Worm (Caenorhabditis elegans): ENCODE measurements around the gene C37C3.10.

The C37C3.10 gene

DNA sequence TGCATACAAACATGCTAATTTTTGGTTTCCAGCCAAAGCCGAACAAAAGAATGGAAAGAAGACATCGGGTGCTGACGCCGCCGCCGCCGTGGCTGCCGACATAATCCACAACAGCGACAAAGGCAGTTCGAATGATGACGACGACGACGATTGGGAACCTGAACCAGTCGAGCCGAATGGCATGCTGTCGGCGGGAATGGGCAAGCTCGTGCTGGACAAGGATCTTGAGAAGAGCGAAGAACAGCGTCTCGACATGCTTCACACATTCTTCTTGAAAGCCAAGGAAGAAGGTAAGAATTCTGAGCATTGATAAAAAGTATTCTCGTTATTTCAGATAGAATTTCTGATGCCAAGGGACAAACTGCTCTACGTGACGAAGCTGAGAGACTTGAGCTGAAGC lies 6.2 kb downstream of the C37C3.10 start:
- TF ChIP-seq ceh-39 (tag; optimal IDR thresholded peaks at IDR 0.05) (no peak), unc-120 (tag; optimal IDR thresholded peaks at IDR 0.05; ENCODE audit: poor library complexity, severe bottlenecking) (no peak)

DNA sequence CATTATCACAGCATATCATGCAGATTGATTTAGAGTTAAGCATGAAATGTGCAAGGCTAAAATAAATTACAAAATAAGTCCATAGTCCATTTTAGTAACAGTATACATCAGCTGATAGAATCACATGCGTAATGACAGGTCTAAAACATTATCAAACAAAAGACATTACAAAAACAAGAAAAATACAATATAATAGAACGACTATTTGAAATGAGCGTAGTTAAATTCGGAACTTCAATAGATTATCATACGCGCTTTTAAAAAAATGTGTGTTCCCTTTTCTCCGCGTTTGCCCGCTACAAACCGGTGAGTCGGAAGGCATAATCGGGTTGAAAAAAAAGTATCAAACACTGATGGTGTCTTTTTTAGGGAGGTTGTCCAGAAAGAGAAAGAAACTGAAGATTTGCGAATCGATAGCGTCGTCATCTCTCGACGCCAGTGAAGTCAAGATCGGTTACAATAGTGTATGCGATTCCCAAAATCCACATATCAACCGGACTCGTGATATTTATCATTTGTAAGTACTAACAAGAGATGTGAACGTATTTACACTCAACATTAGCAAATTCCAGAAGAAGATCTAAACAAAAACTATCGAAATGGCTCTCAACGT lies 7.4 kb downstream of the C37C3.10 start, which contains the start of gene C37C3.2:
TSS of gene C37C3.2 (plus strand) at position 563 of the 613 bp plus-strand sequence.
- TF ChIP-seq flh-1 (GFP tag; optimal IDR thresholded peaks at IDR 0.05) (no peak), snpc-4 (tag; optimal IDR thresholded peaks at IDR 0.05) (no peak), ces-1 (GFP tag; optimal IDR thresholded peaks at IDR 0.05) (no peak), ceh-83 (GFP tag; optimal IDR thresholded peaks at IDR 0.05) (no peak), nhr-76 (tag; optimal IDR thresholded peaks at IDR 0.05) (no peak), zip-8 (tag; optimal IDR thresholded peaks at IDR 0.05) (no peak), nhr-2 (tag; optimal IDR thresholded peaks at IDR 0.05) (no peak), pha-4 (tag; optimal IDR thresholded peaks at IDR 0.05) (no peak), ztf-11 (tag; optimal IDR thresholded peaks at IDR 0.05) (no peak)

DNA sequence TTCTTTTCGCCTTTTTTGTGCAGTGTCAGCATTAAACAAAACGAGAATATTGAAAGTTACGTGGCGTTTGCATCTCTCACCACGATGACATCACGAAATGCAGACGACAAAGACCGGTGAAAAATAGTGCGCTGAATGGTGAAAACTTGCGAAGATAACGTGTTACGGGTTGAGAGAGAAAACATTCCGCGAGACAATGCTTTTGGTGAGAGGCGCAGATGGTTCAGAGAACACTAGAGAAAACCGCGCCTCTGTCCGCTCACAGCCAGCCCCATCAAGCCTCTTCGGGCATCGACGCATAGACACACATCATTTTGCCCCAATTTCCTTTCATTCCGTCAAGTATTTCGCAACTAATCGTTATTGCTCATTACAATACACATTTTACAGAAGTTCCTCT lies 8.3 kb downstream of the C37C3.10 start, which contains the start of the genes C37C3.9 and C37C3.18:
TSS of gene C37C3.9 (minus strand) at position 98 of the 400 bp plus-strand sequence.
TSS of gene C37C3.18 (plus strand) at position 391 of the 400 bp plus-strand sequence.
- TF ChIP-seq nhr-237 (tag; optimal IDR thresholded peaks at IDR 0.05) (peak; percentile 49), sptf-1 (tag; optimal IDR thresholded peaks at IDR 0.05) (no peak), nhr-2 (tag; optimal IDR thresholded peaks at IDR 0.05) (no peak), unc-120 (tag; optimal IDR thresholded peaks at IDR 0.05; ENCODE audit: poor library complexity, severe bottlenecking) (peak; percentile 47), mep-1 (tag; optimal IDR thresholded peaks at IDR 0.05) (peak; percentile 58), lsy-2 (tag; optimal IDR thresholded peaks at IDR 0.05) (peak; percentile 51), snpc-4 (tag; optimal IDR thresholded peaks at IDR 0.05) (no peak), tbx-8 (GFP tag; optimal IDR thresholded peaks at IDR 0.05) (no peak), blmp-1 (tag; optimal IDR thresholded peaks at IDR 0.05) (peak; percentile 2), unc-39 (tag; optimal IDR thresholded peaks at IDR 0.05) (no peak), ces-1 (GFP tag; optimal IDR thresholded peaks at IDR 0.05) (peak; percentile 49), unc-62 (GFP tag; optimal IDR thresholded peaks at IDR 0.05) (peak; percentile 46), ham-2 (GFP tag; optimal IDR thresholded peaks at IDR 0.05) (peak; percentile 66), pha-4 (tag; optimal IDR thresholded peaks at IDR 0.05) (peak; percentile 75), lin-32 (GFP tag; optimal IDR thresholded peaks at IDR 0.05) (no peak)

DNA sequence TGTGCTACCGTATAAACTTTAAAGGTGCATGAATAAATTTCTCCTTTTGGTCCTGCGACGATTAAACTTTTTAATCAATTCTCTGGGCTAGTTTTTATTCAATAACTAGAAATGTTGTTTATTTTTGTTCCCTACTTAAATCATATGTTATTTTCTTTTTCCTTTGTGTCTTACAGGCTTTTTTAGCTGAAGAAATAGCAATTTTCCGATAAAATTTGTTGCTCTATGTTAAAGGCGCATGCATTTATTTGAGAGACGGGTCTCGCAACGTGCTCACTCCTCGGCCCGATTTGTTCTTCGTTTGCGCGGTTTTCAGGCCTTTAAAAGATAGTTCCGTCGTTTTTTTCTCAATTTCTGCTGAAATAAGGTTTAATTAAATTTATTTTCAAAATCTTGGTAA lies 9.0 kb downstream of the C37C3.10 start:
- TF ChIP-seq hlh-1 (tag; optimal IDR thresholded peaks at IDR 0.05) (no peak), ces-1 (GFP tag; optimal IDR thresholded peaks at IDR 0.05) (peak; percentile 11), mep-1 (tag; optimal IDR thresholded peaks at IDR 0.05) (peak; percentile 27)

DNA sequence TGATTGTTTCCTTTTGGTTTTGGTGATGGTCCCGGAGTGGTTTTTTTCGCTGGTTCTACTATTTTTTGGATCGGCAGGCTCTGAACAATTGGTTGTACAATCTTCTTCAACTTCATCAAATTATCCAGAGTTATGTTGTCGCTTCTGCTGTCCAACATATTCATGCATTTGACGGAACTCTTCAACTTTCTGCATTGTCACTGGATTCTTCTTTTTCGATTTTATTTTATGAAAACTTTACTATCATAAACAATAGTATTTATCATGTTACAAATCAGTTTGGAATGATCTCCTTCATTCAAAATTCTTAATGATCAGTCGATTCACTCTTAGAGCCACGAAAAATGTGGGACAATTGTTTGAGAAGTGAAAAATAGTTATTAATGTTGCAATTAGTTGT lies 10.8 kb downstream of the C37C3.10 start:
- TF ChIP-seq mep-1 (tag; optimal IDR thresholded peaks at IDR 0.05) (no peak), elt-3 (tag; optimal IDR thresholded peaks at IDR 0.05) (no peak), unc-120 (tag; optimal IDR thresholded peaks at IDR 0.05; ENCODE audit: poor library complexity, severe bottlenecking) (no peak), bed-3 (GFP tag; optimal IDR thresholded peaks at IDR 0.05) (no peak), nhr-12 (tag; optimal IDR thresholded peaks at IDR 0.05) (no peak), sem-2 (GFP tag; optimal IDR thresholded peaks at IDR 0.05) (no peak), nhr-237 (tag; optimal IDR thresholded peaks at IDR 0.05) (no peak), mls-2 (tag; optimal IDR thresholded peaks at IDR 0.05) (no peak), ztf-11 (tag; optimal IDR thresholded peaks at IDR 0.05) (no peak), hlh-1 (tag; optimal IDR thresholded peaks at IDR 0.05) (no peak), cnd-1 (tag; optimal IDR thresholded peaks at IDR 0.05) (no peak), ces-1 (GFP tag; optimal IDR thresholded peaks at IDR 0.05) (no peak), ceh-83 (GFP tag; optimal IDR thresholded peaks at IDR 0.05) (no peak), sptf-1 (tag; optimal IDR thresholded peaks at IDR 0.05) (no peak), snpc-4 (tag; optimal IDR thresholded peaks at IDR 0.05) (no peak), lsy-2 (tag; optimal IDR thresholded peaks at IDR 0.05) (no peak), pha-4 (tag; optimal IDR thresholded peaks at IDR 0.05) (no peak), elt-1 (tag; optimal IDR thresholded peaks at IDR 0.05; ENCODE audit: borderline replicate concordance, insufficient read depth) (no peak)

DNA sequence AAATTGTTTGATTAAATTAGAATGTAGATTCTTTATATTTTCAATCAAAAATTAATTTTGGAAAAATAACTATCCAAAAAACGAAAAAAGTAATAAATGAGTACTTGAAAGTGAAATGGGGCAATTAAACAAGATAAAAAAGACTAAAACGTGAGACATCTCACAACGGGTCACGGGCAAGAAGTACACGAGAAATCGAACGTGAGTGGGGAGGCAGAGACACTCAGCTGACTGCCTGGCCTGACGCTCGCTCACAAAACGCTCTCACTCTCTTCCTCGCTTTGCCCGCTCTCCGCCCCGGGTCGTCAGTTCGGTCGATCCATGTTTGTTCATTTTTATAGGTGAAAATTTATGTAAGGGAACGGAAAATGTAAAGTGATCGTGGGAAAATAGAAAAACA lies 14.6 kb downstream of the C37C3.10 start:
- TF ChIP-seq mab-5 (tag; optimal IDR thresholded peaks at IDR 0.05) (no peak), sptf-1 (tag; optimal IDR thresholded peaks at IDR 0.05) (peak; percentile 56), sem-2 (GFP tag; optimal IDR thresholded peaks at IDR 0.05) (no peak), mep-1 (tag; optimal IDR thresholded peaks at IDR 0.05) (no peak)
